Worm (Caenorhabditis elegans) whole organism, L2 larva: ENCODE results near the gene ZK180.7.

ENCODE experiments used
- R02D3.7 ChIP-seq: fragments of 150-350 bp; optimal IDR thresholded peaks from 2 replicates; lab custom pipeline; 2014; ENCODE audit warnings: missing biosample characterization, missing genetic modification characterization
- ceh-16 ChIP-seq: fragments of 150-350 bp; optimal IDR thresholded peaks from 2 replicates; lab custom pipeline; 2014; ENCODE audit warnings: missing biosample characterization, missing genetic modification characterization
- ceh-82 ChIP-seq: fragments of 150-350 bp; optimal IDR thresholded peaks from 2 replicates; lab custom pipeline; 2014; ENCODE audit warnings: missing biosample characterization, missing genetic modification characterization
- dmd-4 ChIP-seq: sonication (generic microtip); optimal IDR thresholded peaks from 2 replicates; lab custom pipeline; 2017; ENCODE audit warnings: missing biosample characterization, missing genetic modification characterization
- nhr-10 ChIP-seq: sonication (generic microtip); optimal IDR thresholded peaks from 2 replicates; lab custom pipeline; 2017; ENCODE audit warnings: missing biosample characterization, missing genetic modification characterization
- nhr-12 ChIP-seq: fragments of 150-350 bp; optimal IDR thresholded peaks from 2 replicates; lab custom pipeline; 2014; ENCODE audit warnings: missing biosample characterization, missing genetic modification characterization
- nhr-23 ChIP-seq: fragments of 150-350 bp; optimal IDR thresholded peaks from 2 replicates; lab custom pipeline; 2014; ENCODE audit warnings: missing biosample characterization, missing genetic modification reagents, missing genetic modification characterization
- nhr-237 ChIP-seq: fragments of 150-350 bp; optimal IDR thresholded peaks from 2 replicates; lab custom pipeline; 2014; ENCODE audit warnings: missing biosample characterization, missing genetic modification characterization
- unc-62 ChIP-seq: fragments of 150-350 bp; optimal IDR thresholded peaks from 2 replicates; lab custom pipeline; 2014; ENCODE audit warnings: missing biosample characterization, missing genetic modification reagents, missing genetic modification characterization

ce11 chrIV:4530170-4530569, 39.8 kb downstream of the ZK180.7 start, which contains the start of gene ZK185.3:
- TF ChIP-seq nhr-12 (tag; lab: Kevin White, UChicago) (no peak), nhr-10 (tag; lab: Kevin White, UChicago) (no peak), ceh-16 (tag; lab: Kevin White, UChicago) (no peak), ceh-82 (no peak), dmd-4 (no peak), nhr-237 (no peak), R02D3.7 (no peak), unc-62 (GFP tag; lab: Kevin White, UChicago) (no peak), nhr-23 (no peak)
